Fruit fly (Drosophila melanogaster) whole organism, embryonic: ENCODE data around the gene Cipc.
A peak's percentile ranks its signal among the peaks of the same experiment; 100 is the strongest.

Experiments
- Aef1 ChIP-seq: fragments of 200-800 bp; sonication (Bioruptor generic); IDR thresholded peaks from 3 replicates; pipeline ENCODE4 v1.3.6; 2022; ENCODE audit warnings: missing biosample characterization, missing genetic modification characterization
- Bgb ChIP-seq: fragments of 200-800 bp; sonication (Bioruptor generic); IDR thresholded peaks from 2 replicates; pipeline ENCODE4 v1.3.6; 2022; ENCODE audit warnings: missing biosample characterization, missing genetic modification characterization; ENCODE audit not compliant: partially characterized antibody
- Bteb2 ChIP-seq: fragments of 200-800 bp; sonication (Bioruptor generic); optimal IDR thresholded peaks from 2 replicates; lab custom pipeline; 2016; ENCODE audit warnings: missing biosample characterization, missing genetic modification characterization
- CG10147 ChIP-seq: fragments of 200-800 bp; sonication (Bioruptor generic); optimal IDR thresholded peaks from 2 replicates; lab custom pipeline; 2019; ENCODE audit warnings: missing biosample characterization, mild to moderate bottlenecking, missing genetic modification characterization, moderate library complexity
- CG10321 ChIP-seq: fragments of 200-800 bp; sonication (Bioruptor generic); IDR thresholded peaks from 2 replicates; pipeline ENCODE4 v1.3.6; 2022; ENCODE audit warnings: missing biosample characterization, missing genetic modification characterization
- CG10543 ChIP-seq: fragments of 200-800 bp; sonication (Bioruptor generic); optimal IDR thresholded peaks from 3 replicates; lab custom pipeline; 2017; ENCODE audit warnings: missing biosample characterization, mild to moderate bottlenecking, missing genetic modification characterization, moderate library complexity
- CG11093 ChIP-seq: fragments of 200-800 bp; sonication (Bioruptor generic); IDR thresholded peaks from 3 replicates; pipeline ENCODE4 v1.3.6; 2022; ENCODE audit warnings: missing biosample characterization, missing genetic modification characterization
- CG12155 ChIP-seq: fragments of 200-800 bp; sonication (Bioruptor generic); optimal IDR thresholded peaks from 3 replicates; lab custom pipeline; 2016; ENCODE audit warnings: missing biosample characterization, missing genetic modification characterization
- CG12219 ChIP-seq: fragments of 200-800 bp; sonication (Bioruptor generic); optimal IDR thresholded peaks from 3 replicates; lab custom pipeline; 2018; ENCODE audit warnings: missing biosample characterization, mild to moderate bottlenecking, missing genetic modification characterization
- CG12299 ChIP-seq: fragments of 200-800 bp; sonication (Bioruptor generic); optimal IDR thresholded peaks from 2 replicates; lab custom pipeline; 2018; ENCODE audit warnings: missing biosample characterization, mild to moderate bottlenecking, missing genetic modification characterization
- CG1529 ChIP-seq: fragments of 200-800 bp; sonication (Bioruptor generic); optimal IDR thresholded peaks from 3 replicates; lab custom pipeline; 2018; ENCODE audit warnings: missing biosample characterization, missing genetic modification characterization
- CG1602 ChIP-seq: fragments of 200-800 bp; sonication (Bioruptor generic); optimal IDR thresholded peaks from 3 replicates; lab custom pipeline; 2016; ENCODE audit warnings: missing biosample characterization, missing genetic modification characterization
- CG1792 ChIP-seq: fragments of 200-800 bp; sonication (Bioruptor generic); optimal IDR thresholded peaks from 2 replicates; lab custom pipeline; 2016; ENCODE audit warnings: missing biosample characterization, missing genetic modification characterization
- CG18011 ChIP-seq: fragments of 200-800 bp; sonication (Bioruptor generic); optimal IDR thresholded peaks from 2 replicates; lab custom pipeline; 2017; ENCODE audit warnings: missing biosample characterization, missing genetic modification characterization, mild to moderate bottlenecking, moderate library complexity, missing genotype
- CG2120 ChIP-seq: fragments of 200-800 bp; sonication (Bioruptor generic); optimal IDR thresholded peaks from 3 replicates; lab custom pipeline; 2016; ENCODE audit warnings: missing biosample characterization, missing genetic modification characterization
- CG34422 ChIP-seq: fragments of 200-800 bp; sonication (Bioruptor generic); IDR thresholded peaks from 3 replicates; pipeline ENCODE4 v1.3.6; 2022; ENCODE audit warnings: missing biosample characterization, missing genetic modification characterization
- CG8388 ChIP-seq: fragments of 200-800 bp; sonication (Bioruptor generic); optimal IDR thresholded peaks from 2 replicates; lab custom pipeline; 2019; ENCODE audit warnings: missing biosample characterization, mild to moderate bottlenecking, missing genetic modification characterization, moderate library complexity
- CG8924 ChIP-seq: fragments of 200-800 bp; optimal IDR thresholded peaks from 3 replicates; lab custom pipeline; 2019; ENCODE audit warnings: missing biosample characterization, mild to moderate bottlenecking, missing genetic modification characterization, moderate library complexity
- CG9932 ChIP-seq: fragments of 200-800 bp; sonication (Bioruptor generic); IDR thresholded peaks from 2 replicates; pipeline ENCODE4 v1.3.6; 2022; ENCODE audit warnings: missing biosample characterization, missing genetic modification characterization
- CHES-1-like ChIP-seq: fragments of 200-800 bp; sonication (Bioruptor generic); optimal IDR thresholded peaks from 2 replicates; lab custom pipeline; 2016; ENCODE audit warnings: missing biosample characterization, missing genetic modification characterization
- CrebB ChIP-seq: fragments of 200-800 bp; sonication (Bioruptor generic); optimal IDR thresholded peaks from 3 replicates; lab custom pipeline; 2018; ENCODE audit warnings: missing biosample characterization, mild to moderate bottlenecking, missing genetic modification characterization
- D19A ChIP-seq: fragments of 200-800 bp; optimal IDR thresholded peaks from 3 replicates; lab custom pipeline; 2019; ENCODE audit warnings: missing biosample characterization, mild to moderate bottlenecking, missing genetic modification characterization, moderate library complexity
- Deaf1 ChIP-seq: fragments of 200-800 bp; optimal IDR thresholded peaks from 3 replicates; lab custom pipeline; 2019; ENCODE audit warnings: missing biosample characterization, mild to moderate bottlenecking, missing genetic modification characterization, moderate library complexity
- Drgx ChIP-seq: fragments of 200-800 bp; sonication (Bioruptor generic); IDR thresholded peaks from 2 replicates; pipeline ENCODE4 v1.3.6; 2022; ENCODE audit warnings: missing biosample characterization, missing genetic modification characterization
- E2f2 ChIP-seq: fragments of 200-800 bp; sonication (Bioruptor generic); IDR thresholded peaks from 2 replicates; pipeline ENCODE4 v1.3.6; 2022; ENCODE audit warnings: missing biosample characterization, missing genetic modification characterization
- HLH3B ChIP-seq: fragments of 200-800 bp; sonication (Bioruptor generic); IDR thresholded peaks from 2 replicates; pipeline ENCODE4 v1.3.6; 2022; ENCODE audit warnings: missing biosample characterization, missing genetic modification characterization
- HLH54F ChIP-seq: fragments of 200-800 bp; sonication (Bioruptor generic); optimal IDR thresholded peaks from 3 replicates; lab custom pipeline; 2016; ENCODE audit warnings: missing biosample characterization, missing genetic modification characterization
- Hr78 ChIP-seq, 2 experiments: fragments of 200-800 bp in 1 of 2; fragments of >200 bp in 1 of 2; sonication (Bioruptor generic) in 1 of 2; optimal IDR thresholded peaks; 2 replicates each; lab custom pipeline; 2017 to 2019; ENCODE audit warnings: missing biosample characterization in 2 of 2, missing genetic modification characterization in 2 of 2, mild to moderate bottlenecking in 1 of 2, moderate library complexity in 1 of 2
- Nf-YB ChIP-seq: fragments of 200-800 bp; sonication (Bioruptor generic); optimal IDR thresholded peaks from 3 replicates; lab custom pipeline; 2019; ENCODE audit warnings: missing biosample characterization, mild to moderate bottlenecking, missing genetic modification characterization, moderate library complexity
- Vsx1 ChIP-seq: fragments of 200-800 bp; sonication (Bioruptor generic); optimal IDR thresholded peaks from 2 replicates; lab custom pipeline; 2017; ENCODE audit warnings: missing biosample characterization, mild to moderate bottlenecking, missing genetic modification characterization, missing genetic modification reagents
- abd-A ChIP-seq: fragments of 200-800 bp; sonication (Bioruptor generic); optimal IDR thresholded peaks from 3 replicates; lab custom pipeline; 2019; ENCODE audit warnings: missing biosample characterization, mild to moderate bottlenecking, missing genetic modification characterization, moderate library complexity
- ash1 ChIP-seq: fragments of 200-800 bp; sonication (Bioruptor generic); optimal IDR thresholded peaks from 2 replicates; lab custom pipeline; 2018; ENCODE audit warnings: missing biosample characterization, mild to moderate bottlenecking, missing genetic modification characterization
- cad ChIP-seq: fragments of >200 bp; optimal IDR thresholded peaks from 2 replicates; lab custom pipeline; 2017; ENCODE audit warnings: missing biosample characterization, missing genetic modification characterization
- croc ChIP-seq: fragments of 200-800 bp; sonication (Bioruptor generic); conservative IDR thresholded peaks from 3 replicates; pipeline ENCODE4 v1.3.6; 2022; ENCODE audit warnings: missing biosample characterization, missing genetic modification characterization
- crol ChIP-seq: fragments of 200-800 bp; sonication (Bioruptor generic); IDR thresholded peaks from 2 replicates; pipeline ENCODE4 v1.3.6; 2022; ENCODE audit warnings: missing biosample characterization, missing genetic modification characterization
- dimm ChIP-seq: fragments of 200-800 bp; sonication (Bioruptor generic); IDR thresholded peaks from 2 replicates; pipeline ENCODE4 v1.3.6; 2022; ENCODE audit warnings: missing biosample characterization, missing genetic modification characterization
- dm ChIP-seq: fragments of 200-800 bp; sonication (Bioruptor generic); optimal IDR thresholded peaks from 3 replicates; lab custom pipeline; 2016; ENCODE audit warnings: missing biosample characterization, missing genetic modification characterization
- dysf ChIP-seq: fragments of 200-800 bp; sonication (Bioruptor generic); IDR thresholded peaks from 3 replicates; pipeline ENCODE4 v1.3.6; 2022; ENCODE audit warnings: missing biosample characterization, missing genetic modification characterization
- emc ChIP-seq: fragments of 200-800 bp; sonication (Bioruptor generic); optimal IDR thresholded peaks from 2 replicates; lab custom pipeline; 2016; ENCODE audit warnings: missing biosample characterization, missing genetic modification characterization
- eve ChIP-seq, 2 experiments: fragments of >200 bp; optimal IDR thresholded peaks; 2 replicates each; lab custom pipeline; 2017; ENCODE audit warnings: missing biosample characterization in 2 of 2, missing genetic modification characterization in 2 of 2
- eyg ChIP-seq: fragments of 200-800 bp; sonication (Bioruptor generic); optimal IDR thresholded peaks from 3 replicates; lab custom pipeline; 2016; ENCODE audit warnings: missing biosample characterization, missing genetic modification characterization
- gfzf ChIP-seq: fragments of 200-800 bp; sonication (Bioruptor generic); optimal IDR thresholded peaks from 2 replicates; lab custom pipeline; 2016; ENCODE audit warnings: missing biosample characterization, mild to moderate bottlenecking, missing genetic modification characterization, moderate library complexity
- ham ChIP-seq: fragments of 200-800 bp; sonication (Bioruptor generic); IDR thresholded peaks from 2 replicates; pipeline ENCODE4 v1.3.6; 2022; ENCODE audit warnings: missing biosample characterization, missing genetic modification characterization
- hb ChIP-seq: fragments of 200-800 bp; sonication (Bioruptor generic); IDR thresholded peaks from 3 replicates; pipeline ENCODE4 v1.3.6; 2022; ENCODE audit warnings: missing biosample characterization, missing genetic modification characterization; ENCODE audit not compliant: partially characterized antibody
- mld ChIP-seq: fragments of 200-800 bp; sonication (Bioruptor generic); IDR thresholded peaks from 3 replicates; pipeline ENCODE4 v1.3.6; 2022; ENCODE audit warnings: missing biosample characterization, missing genetic modification characterization; ENCODE audit not compliant: partially characterized antibody
- ro ChIP-seq: fragments of 200-800 bp; sonication (Bioruptor generic); IDR thresholded peaks from 2 replicates; pipeline ENCODE4 v1.3.6; 2022; ENCODE audit warnings: missing biosample characterization, missing genetic modification characterization
- sens ChIP-seq: fragments of 200-800 bp; sonication (Bioruptor generic); peaks from one replicate; lab custom pipeline; 2016; ENCODE audit warnings: missing biosample characterization, missing genetic modification characterization
- sob ChIP-seq: fragments of 200-800 bp; sonication (Bioruptor generic); IDR thresholded peaks from 2 replicates; pipeline ENCODE4 v1.3.6; 2022; ENCODE audit warnings: missing biosample characterization, missing genetic modification characterization
- sr ChIP-seq: fragments of 200-800 bp; sonication (Bioruptor generic); IDR thresholded peaks from 3 replicates; pipeline ENCODE4 v1.3.6; 2022; ENCODE audit warnings: missing biosample characterization, missing genetic modification characterization
- stc ChIP-seq: fragments of 200-800 bp; sonication (Bioruptor generic); IDR thresholded peaks from 2 replicates; pipeline ENCODE4 v1.3.6; 2022; ENCODE audit warnings: missing biosample characterization, missing genetic modification characterization
- trem ChIP-seq: fragments of 200-800 bp; optimal IDR thresholded peaks from 3 replicates; lab custom pipeline; 2019; ENCODE audit warnings: missing biosample characterization, mild to moderate bottlenecking, missing genetic modification characterization, moderate library complexity
- tx ChIP-seq: fragments of 200-800 bp; sonication (Bioruptor generic); optimal IDR thresholded peaks from 2 replicates; lab custom pipeline; 2016; ENCODE audit warnings: missing biosample characterization, missing genetic modification characterization

The Cipc gene

DNA sequence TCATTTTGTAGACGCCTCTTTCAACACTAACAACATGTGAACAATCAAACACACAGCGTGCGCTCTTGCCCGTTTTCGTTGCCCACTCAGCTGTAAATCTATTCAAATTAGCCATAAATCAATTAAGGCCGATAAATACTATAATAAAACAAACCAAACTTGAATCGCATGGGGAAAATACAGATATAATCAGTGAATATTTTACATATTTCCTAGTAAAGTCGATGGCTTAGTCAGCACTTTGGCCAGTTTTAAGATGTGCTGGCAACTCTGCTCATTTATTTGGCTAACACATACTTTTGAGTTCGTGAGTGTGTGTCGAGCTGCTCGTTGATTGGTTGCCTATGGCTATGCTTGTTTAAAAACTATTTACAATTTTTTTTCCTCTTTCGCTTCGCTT, 7.4 kb upstream of the Cipc start (continued):
- TF ChIP-seq Hr78 (GFP tag; optimal IDR thresholded peaks at IDR 0.05; lab: Kevin White, UChicago), result no peak
- TF ChIP-seq CG11093 (GFP tag; lab: Robert Waterston, UW), result no peak
- no peak for TF ChIP-seq emc
- TF ChIP-seq Aef1 (GFP tag; lab: Robert Waterston, UW), result 0 out of 3 replicates have a peak, but pooled peaks have one; percentile 6
- no peak for TF ChIP-seq CG34422
- peak; percentile 41 for TF ChIP-seq CG2120 (GFP tag; lab: Kevin White, UChicago)
- TF ChIP-seq cad, result peak; percentile 36
- TF ChIP-seq CG8388, result no peak
- 0 out of 2 replicates have a peak, but pooled peaks have one; percentile 5 for TF ChIP-seq stc (GFP tag; lab: Robert Waterston, UW)
- peak; percentile 5 for TF ChIP-seq CHES-1-like
- no peak for TF ChIP-seq hb (GFP tag; lab: Robert Waterston, UW)
- no peak for TF ChIP-seq CG10147 (GFP tag; lab: Kevin White, UChicago)
- no peak for TF ChIP-seq eyg (GFP tag; lab: Kevin White, UChicago)
- no peak for TF ChIP-seq Deaf1
- peak; percentile 10 for TF ChIP-seq CG1529 (GFP tag; lab: Kevin White, UChicago)
- TF ChIP-seq Bgb (GFP tag; lab: Robert Waterston, UW), result no peak
- no peak for TF ChIP-seq D19A
- peak; percentile 18; the same call in 1 of the 2 replicates for TF ChIP-seq dimm (GFP tag; lab: Robert Waterston, UW)
- no peak for TF ChIP-seq CG12299 (tag; lab: Kevin White, UChicago)
- TF ChIP-seq CG9932 (GFP tag; lab: Robert Waterston, UW), result no peak
- no peak for TF ChIP-seq CG12155
- TF ChIP-seq Drgx (GFP tag; lab: Robert Waterston, UW), result peak; percentile 27; the same call in 1 of the 2 replicates
- peak; percentile 97 for TF ChIP-seq Nf-YB (GFP tag; lab: Kevin White, UChicago)
- peak; percentile 33 for TF ChIP-seq HLH54F (GFP tag; lab: Kevin White, UChicago)
- no peak for TF ChIP-seq CG8924 (tag; lab: Kevin White, UChicago)
- TF ChIP-seq tx (GFP tag; lab: Kevin White, UChicago), result no peak
- TF ChIP-seq eve (GFP tag; optimal IDR thresholded peaks at IDR 0.05; lab: Kevin White, UChicago), result peak in 1 of 2 experiments; percentile 82
- TF ChIP-seq CG10543 (GFP tag; lab: Kevin White, UChicago), result peak; percentile 8
- no peak for TF ChIP-seq HLH3B (GFP tag; lab: Robert Waterston, UW)
- no peak for TF ChIP-seq ro (GFP tag; lab: Robert Waterston, UW)
- TF ChIP-seq trem, result no peak
- TF ChIP-seq crol (GFP tag; lab: Robert Waterston, UW), result no peak
- no peak for TF ChIP-seq sob (GFP tag; lab: Robert Waterston, UW)
- peak; percentile 79 for TF ChIP-seq Vsx1
- TF ChIP-seq ham (GFP tag; lab: Robert Waterston, UW), result no peak
- no peak for TF ChIP-seq CG1602
- TF ChIP-seq E2f2 (GFP tag; lab: Robert Waterston, UW), result 0 out of 2 replicates have a peak, but pooled peaks have one; percentile 24
- TF ChIP-seq mld (GFP tag; lab: Robert Waterston, UW), result no peak
- no peak for TF ChIP-seq CG18011 (GFP tag; lab: Kevin White, UChicago)
- TF ChIP-seq Bteb2 (GFP tag; lab: Kevin White, UChicago), result peak; percentile 38
- no peak for TF ChIP-seq dm (GFP tag; lab: Kevin White, UChicago)
- TF ChIP-seq sens (GFP tag; lab: Kevin White, UChicago), result peak; percentile 88
- no peak for TF ChIP-seq gfzf (GFP tag; lab: Kevin White, UChicago)
- no peak for TF ChIP-seq croc (GFP tag; lab: Robert Waterston, UW)
- TF ChIP-seq CG1792 (GFP tag; lab: Kevin White, UChicago), result no peak
- no peak for TF ChIP-seq dysf (GFP tag; lab: Robert Waterston, UW)
- no peak for TF ChIP-seq CG10321 (GFP tag; lab: Robert Waterston, UW)
- no peak for TF ChIP-seq ash1 (GFP tag; lab: Kevin White, UChicago)
- no peak for TF ChIP-seq CrebB
- TF ChIP-seq CG12219 (GFP tag; lab: Kevin White, UChicago), result no peak
- no peak for TF ChIP-seq abd-A
- TF ChIP-seq sr (GFP tag; lab: Robert Waterston, UW), result no peak
